Fruit fly (Drosophila melanogaster): ENCODE measurements around the gene CG32240.

Gene CG32240

dm6 chr3L:4380231-4380645 is 1.2 kb downstream of the CG32240 start, which contains the start of gene DopEcR (continued):
- no peak for TF ChIP-seq MBD-R2 (GFP tag; IDR thresholded peaks at IDR 0.05)
- no peak for TF ChIP-seq caup (GFP tag; optimal IDR thresholded peaks at IDR 0.05; ENCODE audit: severe bottlenecking)
- no peak for TF ChIP-seq chm (GFP tag; IDR thresholded peaks at IDR 0.05)
- no peak for TF ChIP-seq CG7987 (GFP tag; optimal IDR thresholded peaks at IDR 0.05)
- no peak for TF ChIP-seq CG8478 (optimal IDR thresholded peaks at IDR 0.05)
- peak; percentile 53 for TF ChIP-seq CG12769 (tag; optimal IDR thresholded peaks at IDR 0.05)
- TF ChIP-seq CG17802 (tag; optimal IDR thresholded peaks at IDR 0.05): no peak
- TF ChIP-seq CG12942 (GFP tag; optimal IDR thresholded peaks at IDR 0.05): no peak
- TF ChIP-seq Bdp1 (GFP tag; optimal IDR thresholded peaks at IDR 0.05): no peak
- TF ChIP-seq CG1832 (GFP tag; optimal IDR thresholded peaks at IDR 0.05): no peak
- no peak for TF ChIP-seq CG7357 (GFP tag; IDR thresholded peaks at IDR 0.05)
- peak; percentile 16; the same call in 1 of the 2 replicates for TF ChIP-seq CG14014 (GFP tag; IDR thresholded peaks at IDR 0.05)
- peak; percentile 70 for TF ChIP-seq CTCF (GFP tag; optimal IDR thresholded peaks at IDR 0.05)
- TF ChIP-seq Jarid2 (GFP tag; optimal IDR thresholded peaks at IDR 0.05): peak; percentile 91
- TF ChIP-seq CG5180 (GFP tag; optimal IDR thresholded peaks at IDR 0.05): peak; percentile 48
- TF ChIP-seq zfh1 (GFP tag; IDR thresholded peaks at IDR 0.05): no peak
- TF ChIP-seq mirr (GFP tag; optimal IDR thresholded peaks at IDR 0.05): peak; percentile 8
- no peak for TF ChIP-seq Ssrp (tag; optimal IDR thresholded peaks at IDR 0.05)
- no peak for TF ChIP-seq Dfd (GFP tag; optimal IDR thresholded peaks at IDR 0.05)
- TF ChIP-seq Med (GFP tag): peak; percentile 58
- TF ChIP-seq trh (GFP tag; optimal IDR thresholded peaks at IDR 0.05): no peak
- TF ChIP-seq Hr3 (GFP tag; optimal IDR thresholded peaks at IDR 0.05): no peak
- no peak for TF ChIP-seq fru (optimal IDR thresholded peaks at IDR 0.05)
- TF ChIP-seq Nf-YB (GFP tag; optimal IDR thresholded peaks at IDR 0.05): no peak
- TF ChIP-seq Hr39 (optimal IDR thresholded peaks at IDR 0.05): no peak
- TF ChIP-seq CG34376 (GFP tag; optimal IDR thresholded peaks at IDR 0.05): peak; percentile 31
- no peak for TF ChIP-seq pros (GFP tag; optimal IDR thresholded peaks at IDR 0.05)
- TF ChIP-seq Atf-2 (GFP tag; optimal IDR thresholded peaks at IDR 0.05): no peak
- peak; percentile 40 for TF ChIP-seq CG18599 (GFP tag; optimal IDR thresholded peaks at IDR 0.05)
- TF ChIP-seq CG2129 (GFP tag; IDR thresholded peaks at IDR 0.05; ENCODE audit: partially characterized antibody): no peak
- no peak for TF ChIP-seq org-1 (GFP tag; optimal IDR thresholded peaks at IDR 0.05)
- peak; percentile 43; the same call in 1 of the 3 replicates for TF ChIP-seq Opbp (GFP tag; IDR thresholded peaks at IDR 0.05; ENCODE audit: partially characterized antibody)
- no peak for TF ChIP-seq CG17328 (GFP tag; IDR thresholded peaks at IDR 0.05)
- no peak for TF ChIP-seq CG14441 (GFP tag; IDR thresholded peaks at IDR 0.05)
- TF ChIP-seq CG32532 (GFP tag; IDR thresholded peaks at IDR 0.05): 0 out of 2 replicates have a peak, but pooled peaks have one; percentile 42
- no peak for TF ChIP-seq CG9876 (GFP tag; optimal IDR thresholded peaks at IDR 0.05)
- TF ChIP-seq sr (GFP tag; IDR thresholded peaks at IDR 0.05): 0 out of 3 replicates have a peak, but pooled peaks have one; percentile 22
- TF ChIP-seq Sox100B (GFP tag; optimal IDR thresholded peaks at IDR 0.05): no peak
- no peak; the same call in 1 of the 2 replicates for TF ChIP-seq CG31441 (GFP tag; IDR thresholded peaks at IDR 0.05)
- no peak for TF ChIP-seq btn (GFP tag; optimal IDR thresholded peaks at IDR 0.05)
- no peak for TF ChIP-seq CG7839 (tag; optimal IDR thresholded peaks at IDR 0.05)
- peak; percentile 82 for TF ChIP-seq cg (GFP tag; optimal IDR thresholded peaks at IDR 0.05)
- no peak for TF ChIP-seq fu2 (GFP tag; optimal IDR thresholded peaks at IDR 0.05)
- TF ChIP-seq CG17829 (tag; optimal IDR thresholded peaks at IDR 0.05): peak; percentile 5
- TF ChIP-seq gcm (GFP tag; optimal IDR thresholded peaks at IDR 0.05): peak; percentile 48
- TF ChIP-seq Asciz (GFP tag; optimal IDR thresholded peaks at IDR 0.05): peak; percentile 64
- TF ChIP-seq CG6175 (GFP tag; IDR thresholded peaks at IDR 0.05): 0 out of 3 replicates have a peak, but pooled peaks have one; percentile 53
- TF ChIP-seq Rx (GFP tag; IDR thresholded peaks at IDR 0.05): no peak
- no peak for TF ChIP-seq Scr (GFP tag; IDR thresholded peaks at IDR 0.05; ENCODE audit: partially characterized antibody)
- no peak for TF ChIP-seq CG7928 (GFP tag; optimal IDR thresholded peaks at IDR 0.05)
- no peak for TF ChIP-seq Usf (GFP tag; optimal IDR thresholded peaks at IDR 0.05)
- no peak for TF ChIP-seq Xbp1 (GFP tag; optimal IDR thresholded peaks at IDR 0.05)

Measured in whole organism, embryonic.